Fruit fly (Drosophila melanogaster) S2 (cell line): ENCODE results near the gene Dtwd2.

Source experiments
- CG8478 ChIP-seq: fragments of >200 bp; optimal IDR thresholded peaks from 2 replicates; lab custom pipeline; 2018
- CTCF ChIP-seq, 2 experiments: fragments of >200 bp; optimal IDR thresholded peaks; 2 replicates each; lab custom pipeline; 2018

dm6 chr3R:7216924-7217529 lies 32.6 kb upstream of the Dtwd2 start, which contains the start of gene CG14606:
- no peak for TF ChIP-seq CTCF (optimal IDR thresholded peaks at IDR 0.05; lab: Kevin White, UChicago)
- no peak for TF ChIP-seq CG8478 (lab: Kevin White, UChicago)
